Worm (Caenorhabditis elegans) whole organism, L3 larva: ENCODE measurements around the gene F58H1.5.

Source experiments
- aly-2 ChIP-seq: fragments of 150-350 bp; optimal IDR thresholded peaks from 2 replicates; lab custom pipeline; 2014; ENCODE audit warnings: missing biosample characterization, missing genetic modification characterization
- elt-2 ChIP-seq: sonication (generic microtip); optimal IDR thresholded peaks from 2 replicates; lab custom pipeline; 2016; ENCODE audit warnings: missing genetic modification reagents, mild to moderate bottlenecking, missing genetic modification characterization, missing compliant biosample characterization
- fkh-10 ChIP-seq: sonication (generic microtip); optimal IDR thresholded peaks from 2 replicates; lab custom pipeline; 2017; ENCODE audit warnings: missing biosample characterization, missing genetic modification reagents, missing genetic modification characterization
- jun-1 ChIP-seq: fragments of 150-350 bp; optimal IDR thresholded peaks from 2 replicates; lab custom pipeline; 2014; ENCODE audit warnings: missing biosample characterization, missing genetic modification reagents, missing genetic modification characterization
- nhr-28 ChIP-seq: fragments of 150-350 bp; optimal IDR thresholded peaks from 2 replicates; lab custom pipeline; 2014; ENCODE audit warnings: missing biosample characterization, missing genetic modification characterization
- pqm-1 ChIP-seq: fragments of 150-350 bp; optimal IDR thresholded peaks from 2 replicates; lab custom pipeline; 2017; ENCODE audit warnings: missing biosample characterization, missing genetic modification characterization, inconsistent platforms

DNA sequence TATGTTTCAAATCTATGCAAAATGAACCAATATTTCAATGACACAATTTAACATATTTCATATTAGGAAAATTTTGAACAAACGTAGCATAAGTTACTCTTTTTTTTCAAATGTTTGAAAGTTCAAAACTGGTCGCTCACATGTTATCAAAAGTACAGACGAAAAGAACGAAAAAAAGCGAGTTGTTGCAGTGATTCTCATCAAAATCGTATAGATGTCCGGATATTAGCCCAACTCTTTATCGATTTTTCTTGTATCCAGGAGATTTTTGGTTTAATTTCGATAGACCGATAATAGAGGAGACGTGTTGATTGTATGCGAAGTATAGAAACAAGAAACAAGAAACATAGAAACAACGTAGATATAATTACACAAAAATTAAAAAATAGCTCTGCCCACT is 17.9 kb upstream of the F58H1.5 start:
- TF ChIP-seq elt-2: no peak
- no peak for TF ChIP-seq aly-2
- TF ChIP-seq nhr-28 (tag; lab: Kevin White, UChicago): no peak
- TF ChIP-seq fkh-10 (GFP tag; lab: Kevin White, UChicago): no peak
- no peak for TF ChIP-seq pqm-1 (tag; lab: Kevin White, UChicago)
- TF ChIP-seq jun-1: no peak
